Fruit fly (Drosophila melanogaster) whole organism, embryonic: ENCODE measurements around the gene CG31064.

Source experiments
- Adf1 ChIP-seq: fragments of 200-800 bp; sonication (Bioruptor generic); IDR thresholded peaks from 2 replicates; pipeline ENCODE4 v1.3.6; 2022; ENCODE audit warnings: missing biosample characterization, missing genetic modification characterization
- CG11093 ChIP-seq: fragments of 200-800 bp; sonication (Bioruptor generic); IDR thresholded peaks from 3 replicates; pipeline ENCODE4 v1.3.6; 2022; ENCODE audit warnings: missing biosample characterization, missing genetic modification characterization
- CG11723 ChIP-seq: fragments of 200-800 bp; sonication (Bioruptor generic); optimal IDR thresholded peaks from 2 replicates; lab custom pipeline; 2017; ENCODE audit warnings: missing biosample characterization, mild to moderate bottlenecking, missing genetic modification characterization
- CG12104 ChIP-seq: fragments of 200-800 bp; sonication (Bioruptor generic); optimal IDR thresholded peaks from 3 replicates; lab custom pipeline; 2016; ENCODE audit warnings: missing biosample characterization, missing genetic modification characterization
- CG12299 ChIP-seq: fragments of 200-800 bp; sonication (Bioruptor generic); optimal IDR thresholded peaks from 2 replicates; lab custom pipeline; 2018; ENCODE audit warnings: missing biosample characterization, mild to moderate bottlenecking, missing genetic modification characterization
- CG13894 ChIP-seq: fragments of 200-800 bp; sonication (Bioruptor generic); optimal IDR thresholded peaks from 3 replicates; lab custom pipeline; 2018; ENCODE audit warnings: missing biosample characterization, mild to moderate bottlenecking, missing genetic modification characterization, moderate library complexity
- CG15011 ChIP-seq: fragments of 200-800 bp; sonication (Bioruptor generic); optimal IDR thresholded peaks from 3 replicates; lab custom pipeline; 2018; ENCODE audit warnings: missing biosample characterization, mild to moderate bottlenecking, missing genetic modification characterization
- CG34376 ChIP-seq: fragments of 200-800 bp; sonication (Bioruptor generic); optimal IDR thresholded peaks from 2 replicates; lab custom pipeline; 2018; ENCODE audit warnings: missing biosample characterization, mild to moderate bottlenecking, missing genetic modification characterization
- CG4360 ChIP-seq: fragments of 200-800 bp; sonication (Bioruptor generic); IDR thresholded peaks from 2 replicates; pipeline ENCODE4 v1.3.6; 2022; ENCODE audit warnings: missing biosample characterization, missing genetic modification characterization
- CG4424 ChIP-seq: fragments of 200-800 bp; sonication (Bioruptor generic); optimal IDR thresholded peaks from 3 replicates; lab custom pipeline; 2016; ENCODE audit warnings: missing biosample characterization, missing genetic modification characterization
- CG4707 ChIP-seq: fragments of 200-800 bp; sonication (Bioruptor generic); optimal IDR thresholded peaks from 2 replicates; lab custom pipeline; 2018; ENCODE audit warnings: missing biosample characterization, mild to moderate bottlenecking, missing genetic modification characterization, moderate library complexity
- CG4730 ChIP-seq: fragments of 200-800 bp; sonication (Bioruptor generic); IDR thresholded peaks from 2 replicates; pipeline ENCODE4 v1.3.6; 2022; ENCODE audit warnings: missing biosample characterization, missing genetic modification characterization
- CG5953 ChIP-seq: fragments of 200-800 bp; sonication (Bioruptor generic); IDR thresholded peaks from 2 replicates; pipeline ENCODE4 v1.3.6; 2022; ENCODE audit warnings: missing biosample characterization, missing genetic modification characterization
- CG6683 ChIP-seq: fragments of 200-800 bp; sonication (Bioruptor generic); optimal IDR thresholded peaks from 2 replicates; lab custom pipeline; 2017; ENCODE audit warnings: missing biosample characterization, mild to moderate bottlenecking, missing genetic modification characterization, missing genetic modification reagents
- CG6765 ChIP-seq: fragments of 200-800 bp; sonication (Bioruptor generic); optimal IDR thresholded peaks from 3 replicates; lab custom pipeline; 2017; ENCODE audit warnings: missing biosample characterization, mild to moderate bottlenecking, missing genetic modification characterization
- CG9727 ChIP-seq: fragments of 200-800 bp; sonication (Bioruptor generic); optimal IDR thresholded peaks from 3 replicates; lab custom pipeline; 2017; ENCODE audit warnings: missing biosample characterization, mild to moderate bottlenecking, missing genetic modification characterization
- CHES-1-like ChIP-seq: fragments of 200-800 bp; sonication (Bioruptor generic); optimal IDR thresholded peaks from 2 replicates; lab custom pipeline; 2016; ENCODE audit warnings: missing biosample characterization, missing genetic modification characterization
- CrebB ChIP-seq: fragments of 200-800 bp; sonication (Bioruptor generic); optimal IDR thresholded peaks from 3 replicates; lab custom pipeline; 2018; ENCODE audit warnings: missing biosample characterization, mild to moderate bottlenecking, missing genetic modification characterization
- Dbx ChIP-seq: fragments of 200-800 bp; sonication (Bioruptor generic); IDR thresholded peaks from 3 replicates; pipeline ENCODE4 v1.3.6; 2022; ENCODE audit warnings: missing biosample characterization, missing genetic modification characterization
- Ets65A ChIP-seq: fragments of 200-800 bp; sonication (Bioruptor generic); peaks from one replicate; lab custom pipeline; 2016; ENCODE audit warnings: missing biosample characterization, missing genetic modification characterization
- HmgZ ChIP-seq: fragments of 200-800 bp; sonication (Bioruptor generic); optimal IDR thresholded peaks from 2 replicates; lab custom pipeline; 2018; ENCODE audit warnings: missing biosample characterization, mild to moderate bottlenecking, missing genetic modification characterization
- Hr78 ChIP-seq, 2 experiments: fragments of 200-800 bp in 1 of 2; fragments of >200 bp in 1 of 2; sonication (Bioruptor generic) in 1 of 2; optimal IDR thresholded peaks; 2 replicates each; lab custom pipeline; 2017 to 2019; ENCODE audit warnings: missing biosample characterization in 2 of 2, missing genetic modification characterization in 2 of 2, mild to moderate bottlenecking in 1 of 2, moderate library complexity in 1 of 2
- MTF-1 ChIP-seq: fragments of 200-800 bp; sonication (Bioruptor generic); optimal IDR thresholded peaks from 2 replicates; lab custom pipeline; 2018; ENCODE audit warnings: missing biosample characterization, mild to moderate bottlenecking, missing genetic modification characterization, borderline replicate concordance
- Mes4 ChIP-seq: fragments of 200-800 bp; sonication (Bioruptor generic); optimal IDR thresholded peaks from 2 replicates; lab custom pipeline; 2016; ENCODE audit warnings: missing biosample characterization, missing genetic modification characterization
- Oli ChIP-seq: fragments of 200-800 bp; sonication (Bioruptor generic); optimal IDR thresholded peaks from 2 replicates; lab custom pipeline; 2018; ENCODE audit warnings: missing biosample characterization, mild to moderate bottlenecking, missing genetic modification characterization, moderate library complexity
- Sin3A ChIP-seq: fragments of >200 bp; optimal IDR thresholded peaks from 2 replicates; lab custom pipeline; 2018
- Six4 ChIP-seq: fragments of 200-800 bp; sonication (Bioruptor generic); optimal IDR thresholded peaks from 2 replicates; lab custom pipeline; 2016; ENCODE audit warnings: missing biosample characterization, missing genetic modification characterization
- Sox100B ChIP-seq: fragments of 200-800 bp; sonication (Bioruptor generic); optimal IDR thresholded peaks from 3 replicates; lab custom pipeline; 2018; ENCODE audit warnings: missing biosample characterization, mild to moderate bottlenecking, missing genetic modification characterization
- Xbp1 ChIP-seq: fragments of 200-800 bp; sonication (Bioruptor generic); optimal IDR thresholded peaks from 3 replicates; lab custom pipeline; 2016; ENCODE audit warnings: missing biosample characterization, mild to moderate bottlenecking, missing genetic modification characterization
- ab ChIP-seq: fragments of 200-800 bp; sonication (Bioruptor generic); optimal IDR thresholded peaks from 2 replicates; lab custom pipeline; 2016; ENCODE audit warnings: missing biosample characterization, missing genetic modification characterization
- bbx ChIP-seq: fragments of 200-800 bp; sonication (Bioruptor generic); IDR thresholded peaks from 2 replicates; pipeline ENCODE4 v1.3.6; 2022; ENCODE audit warnings: missing biosample characterization, missing genetic modification characterization; ENCODE audit not compliant: partially characterized antibody
- btn ChIP-seq: fragments of 200-800 bp; sonication (Bioruptor generic); optimal IDR thresholded peaks from 2 replicates; lab custom pipeline; 2016; ENCODE audit warnings: missing biosample characterization, missing genetic modification characterization
- cad ChIP-seq: fragments of >200 bp; optimal IDR thresholded peaks from 2 replicates; lab custom pipeline; 2017; ENCODE audit warnings: missing biosample characterization, missing genetic modification characterization
- dmrt11E ChIP-seq: fragments of 200-800 bp; sonication (Bioruptor generic); optimal IDR thresholded peaks from 3 replicates; lab custom pipeline; 2018; ENCODE audit warnings: missing biosample characterization, mild to moderate bottlenecking, missing genetic modification characterization, moderate library complexity
- dmrt99B ChIP-seq: fragments of 200-800 bp; sonication (Bioruptor generic); optimal IDR thresholded peaks from 2 replicates; lab custom pipeline; 2018; ENCODE audit warnings: missing biosample characterization, mild to moderate bottlenecking, missing genetic modification characterization, moderate library complexity
- esg ChIP-seq: fragments of 200-800 bp; sonication (Bioruptor generic); conservative IDR thresholded peaks from 2 replicates; pipeline ENCODE4 v1.3.6; 2022; ENCODE audit warnings: missing biosample characterization, missing genetic modification characterization
- gsb-n ChIP-seq: fragments of 200-800 bp; sonication (Bioruptor generic); optimal IDR thresholded peaks from 3 replicates; lab custom pipeline; 2018; ENCODE audit warnings: missing biosample characterization, mild to moderate bottlenecking, missing genetic modification characterization
- gt ChIP-seq: fragments of 200-800 bp; sonication (Bioruptor generic); IDR thresholded peaks from 2 replicates; pipeline ENCODE4 v1.3.6; 2022; ENCODE audit warnings: missing biosample characterization, missing genetic modification characterization
- h ChIP-seq: fragments of >200 bp; optimal IDR thresholded peaks from 2 replicates; lab custom pipeline; 2017
- luna ChIP-seq: fragments of 200-800 bp; sonication (Bioruptor generic); optimal IDR thresholded peaks from 2 replicates; lab custom pipeline; 2016; ENCODE audit warnings: missing biosample characterization, missing genetic modification characterization
- mam ChIP-seq: fragments of 200-800 bp; sonication (Bioruptor generic); optimal IDR thresholded peaks from 3 replicates; lab custom pipeline; 2016; ENCODE audit warnings: missing biosample characterization, missing genetic modification characterization
- pfk ChIP-seq: fragments of 200-800 bp; sonication (Bioruptor generic); optimal IDR thresholded peaks from 2 replicates; lab custom pipeline; 2018; ENCODE audit warnings: missing biosample characterization, mild to moderate bottlenecking, missing genetic modification characterization, moderate library complexity
- pho ChIP-seq: fragments of 200-800 bp; sonication (Bioruptor generic); optimal IDR thresholded peaks from 2 replicates; lab custom pipeline; 2016; ENCODE audit warnings: missing biosample characterization, missing genetic modification characterization
- prd ChIP-seq, 3 experiments: fragments of >200 bp in 2 of 3; fragments of 200-800 bp in 1 of 3; sonication (Bioruptor generic) in 1 of 3; optimal IDR thresholded peaks in 2 of 3; IDR thresholded peaks in 1 of 3; 2 replicates in 2 of 3; 3 replicates in 1 of 3; pipeline versions ENCODE4 v1.3.6 to Lab custom; 2017 to 2022; ENCODE audit warnings: missing biosample characterization in 1 of 3, missing genetic modification characterization in 1 of 3
- rib ChIP-seq: fragments of 200-800 bp; sonication (Bioruptor generic); IDR thresholded peaks from 2 replicates; pipeline ENCODE4 v1.3.6; 2022; ENCODE audit warnings: missing biosample characterization, missing genetic modification characterization
- ro ChIP-seq: fragments of 200-800 bp; sonication (Bioruptor generic); IDR thresholded peaks from 2 replicates; pipeline ENCODE4 v1.3.6; 2022; ENCODE audit warnings: missing biosample characterization, missing genetic modification characterization
- sim ChIP-seq: fragments of 200-800 bp; sonication (Bioruptor generic); IDR thresholded peaks from 2 replicates; pipeline ENCODE4 v1.3.6; 2022; ENCODE audit warnings: missing biosample characterization, missing genetic modification characterization
- sob ChIP-seq: fragments of 200-800 bp; sonication (Bioruptor generic); IDR thresholded peaks from 2 replicates; pipeline ENCODE4 v1.3.6; 2022; ENCODE audit warnings: missing biosample characterization, missing genetic modification characterization
- tin ChIP-seq: fragments of 200-800 bp; sonication (Bioruptor generic); optimal IDR thresholded peaks from 3 replicates; lab custom pipeline; 2016; ENCODE audit warnings: missing biosample characterization, missing genetic modification characterization
- wdn ChIP-seq: fragments of 200-800 bp; sonication (Bioruptor generic); IDR thresholded peaks from 2 replicates; pipeline ENCODE4 v1.3.6; 2022; ENCODE audit warnings: missing biosample characterization, missing genetic modification characterization
- zfh2 ChIP-seq: fragments of 200-800 bp; sonication (Bioruptor generic); optimal IDR thresholded peaks from 2 replicates; lab custom pipeline; 2016; ENCODE audit warnings: missing biosample characterization, missing genetic modification characterization

Gene CG31064

dm6 chr3R:27238438-27239301 lies at the start of gene CG31064, which contains the start of gene PolA2 (continued):
- no peak for TF ChIP-seq Oli (tag; lab: Kevin White, UChicago)
- TF ChIP-seq sob, result no peak
- TF ChIP-seq mam (GFP tag; lab: Kevin White, UChicago), result no peak
- TF ChIP-seq Sox100B (GFP tag; lab: Kevin White, UChicago), result no peak
- no peak for TF ChIP-seq CG6683 (GFP tag; lab: Kevin White, UChicago)
- no peak for TF ChIP-seq ro
- TF ChIP-seq sim (GFP tag; lab: Robert Waterston, UW), result no peak
- no peak for TF ChIP-seq wdn (GFP tag; lab: Robert Waterston, UW)
- TF ChIP-seq CG9727 (GFP tag; lab: Kevin White, UChicago), result no peak
- TF ChIP-seq Mes4 (GFP tag; lab: Kevin White, UChicago), result no peak
- peak; percentile 29 for TF ChIP-seq CHES-1-like (GFP tag; lab: Kevin White, UChicago)
- TF ChIP-seq luna (GFP tag; lab: Kevin White, UChicago), result no peak
- no peak for TF ChIP-seq tin (GFP tag; lab: Kevin White, UChicago)
- TF ChIP-seq pfk (GFP tag; lab: Kevin White, UChicago), result no peak
- peak; percentile 42 for TF ChIP-seq CrebB
- no peak for TF ChIP-seq CG6765 (GFP tag; lab: Kevin White, UChicago)
- no peak for TF ChIP-seq pho
- TF ChIP-seq zfh2, result no peak
- TF ChIP-seq btn (GFP tag; lab: Kevin White, UChicago), result no peak
- no peak for TF ChIP-seq gt (GFP tag; lab: Robert Waterston, UW)
- peak; percentile 10 for TF ChIP-seq CG4707
- TF ChIP-seq h (lab: Kevin White, UChicago), result no peak
- TF ChIP-seq CG12104 (GFP tag; lab: Kevin White, UChicago), result no peak
- TF ChIP-seq CG11093 (GFP tag; lab: Robert Waterston, UW), result no peak
- TF ChIP-seq prd (optimal IDR thresholded peaks at IDR 0.05; lab: Kevin White, UChicago), result no peak
- TF ChIP-seq prd (GFP tag; IDR thresholded peaks at IDR 0.05; lab: Robert Waterston, UW), result no peak
- no peak for TF ChIP-seq dmrt99B (tag; lab: Kevin White, UChicago)
- TF ChIP-seq cad (GFP tag; lab: Kevin White, UChicago), result no peak
- TF ChIP-seq gsb-n (tag; lab: Kevin White, UChicago), result no peak
- no peak for TF ChIP-seq CG12299
- no peak for TF ChIP-seq CG11723 (GFP tag; lab: Kevin White, UChicago)
- no peak for TF ChIP-seq CG4424 (GFP tag; lab: Kevin White, UChicago)
- TF ChIP-seq ab (GFP tag; lab: Kevin White, UChicago), result no peak
- TF ChIP-seq MTF-1 (GFP tag; lab: Kevin White, UChicago), result no peak
- TF ChIP-seq esg (GFP tag; lab: Robert Waterston, UW), result no peak
- no peak for TF ChIP-seq dmrt11E (tag; lab: Kevin White, UChicago)
- TF ChIP-seq CG4360 (GFP tag; lab: Robert Waterston, UW), result no peak
- no peak for TF ChIP-seq Six4 (GFP tag; lab: Kevin White, UChicago)
- TF ChIP-seq HmgZ (tag; lab: Kevin White, UChicago), result peak; percentile 71
- no peak for TF ChIP-seq CG5953 (GFP tag; lab: Robert Waterston, UW)
- TF ChIP-seq Xbp1 (GFP tag; lab: Kevin White, UChicago), result no peak
- TF ChIP-seq Hr78 (GFP tag; optimal IDR thresholded peaks at IDR 0.05; lab: Kevin White, UChicago), result no peak
- no peak for TF ChIP-seq CG15011 (GFP tag; lab: Kevin White, UChicago)
- TF ChIP-seq Sin3A (lab: Kevin White, UChicago), result peak; percentile 66
- TF ChIP-seq rib (GFP tag; lab: Robert Waterston, UW), result no peak
- peak; percentile 89 for TF ChIP-seq bbx
- TF ChIP-seq Dbx (GFP tag; lab: Robert Waterston, UW), result peak; percentile 13; the same call in 1 of the 3 replicates
- TF ChIP-seq CG4730 (GFP tag; lab: Robert Waterston, UW), result no peak
- TF ChIP-seq Adf1 (GFP tag; lab: Robert Waterston, UW), result no peak
- TF ChIP-seq Ets65A, result no peak
- peak; percentile 6 for TF ChIP-seq CG34376 (GFP tag; lab: Kevin White, UChicago)
- TF ChIP-seq CG13894 (tag; lab: Kevin White, UChicago), result no peak
